Worm (Caenorhabditis elegans) whole organism, L4/young adult: ENCODE data around the gene Y17G7B.18.

Experiments
- W03F9.2 ChIP-seq: fragments of 150-350 bp; optimal IDR thresholded peaks from 2 replicates; lab custom pipeline; 2014; ENCODE audit warnings: missing biosample characterization, missing genetic modification characterization
- dao-5 ChIP-seq: sonication (generic microtip); optimal IDR thresholded peaks from 2 replicates; lab custom pipeline; 2016; ENCODE audit warnings: missing genotype, missing genetic modification characterization, moderate library complexity, missing compliant biosample characterization
- him-1 ChIP-seq: sonication (generic microtip); optimal IDR thresholded peaks from 2 replicates; lab custom pipeline; 2016; ENCODE audit warnings: missing genotype, missing genetic modification reagents, missing genetic modification characterization, missing compliant biosample characterization

DNA sequence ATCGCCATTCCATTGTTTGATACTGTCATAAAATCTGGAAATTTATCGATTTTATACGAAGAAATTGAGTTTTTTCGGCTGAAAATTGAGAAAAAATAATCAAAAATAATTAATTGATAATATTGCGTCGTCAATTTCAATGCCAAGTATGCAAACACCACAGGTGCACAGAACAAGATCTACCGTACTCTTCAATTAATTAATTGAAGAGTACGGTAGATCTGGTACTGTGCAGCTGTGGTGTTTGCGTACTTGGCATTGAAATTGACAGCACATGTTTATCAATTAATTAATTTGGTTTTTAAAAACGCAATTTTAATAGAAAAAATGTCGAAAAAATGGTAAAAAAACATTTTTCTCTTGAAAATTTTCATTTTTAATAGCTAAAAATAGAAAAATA lies 18.8 kb downstream of the Y17G7B.18 start, which contains the start of gene cnt-1:
- TF ChIP-seq him-1 (tag; lab: Kevin White, UChicago) (no peak), W03F9.2 (tag; lab: Kevin White, UChicago) (no peak), dao-5 (tag; lab: Kevin White, UChicago) (no peak)
